Worm (Caenorhabditis elegans) whole organism, L4 larva: ENCODE data around the gene T23B12.5.
A peak's percentile ranks its signal among the peaks of the same experiment; 100 is the strongest.

Experiments
- F10B5.3 ChIP-seq: sonication (generic microtip); optimal IDR thresholded peaks from 2 replicates; lab custom pipeline; 2016; ENCODE audit warnings: mild to moderate bottlenecking, missing genetic modification characterization, missing compliant biosample characterization
- F26F4.8 ChIP-seq: fragments of 200-800 bp; sonication (Bioruptor generic); conservative IDR thresholded peaks from 2 replicates; pipeline ENCODE4 v1.3.6; 2022; ENCODE audit warnings: missing genetic modification characterization, missing compliant biosample characterization
- F49E8.2 ChIP-seq: sonication (generic microtip); optimal IDR thresholded peaks from 2 replicates; lab custom pipeline; 2016; ENCODE audit warnings: missing compliant biosample characterization, mild to moderate bottlenecking, missing genetic modification characterization, borderline replicate concordance
- T26A8.4 ChIP-seq: fragments of 200-800 bp; sonication (Bioruptor generic); IDR thresholded peaks from 2 replicates; pipeline ENCODE4 v1.3.6; 2022; ENCODE audit warnings: missing genetic modification characterization, missing compliant biosample characterization
- Y105C5A.15 ChIP-seq: fragments of 200-800 bp; sonication (Bioruptor generic); IDR thresholded peaks from 2 replicates; pipeline ENCODE4 v1.3.6; 2022; ENCODE audit warnings: missing genetic modification characterization, missing compliant biosample characterization
- Y5F2A.4 ChIP-seq: fragments of 200-800 bp; sonication (Bioruptor generic); optimal IDR thresholded peaks from 2 replicates; lab custom pipeline; 2018; ENCODE audit warnings: mild to moderate bottlenecking, missing genetic modification characterization, missing compliant biosample characterization
- Y75B8A.6 ChIP-seq: fragments of 200-800 bp; sonication (Bioruptor generic); IDR thresholded peaks from 2 replicates; pipeline ENCODE4 v1.3.6; 2022; ENCODE audit warnings: missing genetic modification reagents, missing genetic modification characterization, missing compliant biosample characterization
- ZK337.2 ChIP-seq: fragments of 200-800 bp; sonication (Bioruptor generic); IDR thresholded peaks from 2 replicates; pipeline ENCODE4 v1.3.6; 2022; ENCODE audit warnings: missing genetic modification reagents, missing genetic modification characterization, missing compliant biosample characterization
- ZK546.5 ChIP-seq, 2 experiments: sonication (generic microtip); optimal IDR thresholded peaks; 2 replicates each; lab custom pipeline; 2017; ENCODE audit warnings: missing biosample characterization in 2 of 2, missing genetic modification characterization in 2 of 2
- ama-1 ChIP-seq: fragments of 150-350 bp; optimal IDR thresholded peaks from 2 replicates; lab custom pipeline; 2014; ENCODE audit warnings: inconsistent platforms, mixed read lengths
- ceh-28 ChIP-seq: fragments of 150-350 bp; optimal IDR thresholded peaks from 2 replicates; lab custom pipeline; 2014; ENCODE audit warnings: missing biosample characterization, missing genetic modification reagents, missing genetic modification characterization
- ceh-32 ChIP-seq: sonication (generic microtip); optimal IDR thresholded peaks from 2 replicates; lab custom pipeline; 2016; ENCODE audit warnings: mild to moderate bottlenecking, missing genetic modification characterization, missing compliant biosample characterization; ENCODE audit not compliant: poor library complexity
- ceh-82 ChIP-seq: sonication (generic microtip); optimal IDR thresholded peaks from 2 replicates; lab custom pipeline; 2017; ENCODE audit warnings: missing biosample characterization, missing genetic modification characterization
- daf-12 ChIP-seq: fragments of 150-350 bp; optimal IDR thresholded peaks from 2 replicates; lab custom pipeline; 2014; ENCODE audit warnings: missing biosample characterization, missing genetic modification reagents, missing genetic modification characterization
- daf-19 ChIP-seq: fragments of 200-800 bp; sonication (Bioruptor generic); conservative IDR thresholded peaks from 2 replicates; pipeline ENCODE4 v1.3.6; 2022; ENCODE audit warnings: missing genetic modification characterization, missing compliant biosample characterization
- dmd-6 ChIP-seq: fragments of 200-800 bp; sonication (Bioruptor generic); IDR thresholded peaks from 2 replicates; pipeline ENCODE4 v1.3.6; 2022; ENCODE audit warnings: missing genetic modification reagents, missing genetic modification characterization, missing compliant biosample characterization
- dmd-9 ChIP-seq: fragments of 200-800 bp; sonication (Bioruptor generic); IDR thresholded peaks from 2 replicates; pipeline ENCODE4 v1.3.6; 2022; ENCODE audit warnings: missing genetic modification reagents, missing genetic modification characterization, missing compliant biosample characterization
- dpl-1 ChIP-seq: fragments of 150-350 bp; optimal IDR thresholded peaks from 2 replicates; lab custom pipeline; 2014; ENCODE audit warnings: missing biosample characterization, missing genetic modification reagents, missing genetic modification characterization
- egl-43 ChIP-seq: fragments of 200-800 bp; sonication (Bioruptor generic); IDR thresholded peaks from 2 replicates; pipeline ENCODE4 v1.3.6; 2022; ENCODE audit warnings: missing genetic modification reagents, missing genetic modification characterization, missing compliant biosample characterization
- hif-1 ChIP-seq, 2 experiments: sonication (generic microtip); optimal IDR thresholded peaks; 2 replicates each; lab custom pipeline; 2016 to 2017; ENCODE audit warnings: missing compliant biosample characterization in 2 of 2, missing genetic modification characterization in 2 of 2, missing genetic modification reagents in 2 of 2, missing genotype in 2 of 2, mild to moderate bottlenecking in 1 of 2
- lim-7 ChIP-seq: fragments of 200-800 bp; sonication (Bioruptor generic); IDR thresholded peaks from 2 replicates; pipeline ENCODE4 v1.3.6; 2022; ENCODE audit warnings: missing genetic modification characterization, missing compliant biosample characterization
- lin-1 ChIP-seq: fragments of 200-800 bp; sonication (Bioruptor generic); IDR thresholded peaks from 2 replicates; pipeline ENCODE4 v1.3.6; 2022; ENCODE audit warnings: missing genetic modification reagents, missing genetic modification characterization, missing compliant biosample characterization
- lin-29 ChIP-seq: fragments of 200-800 bp; sonication (Bioruptor generic); IDR thresholded peaks from 2 replicates; pipeline ENCODE4 v1.3.6; 2022; ENCODE audit warnings: missing genetic modification reagents, missing genetic modification characterization, missing compliant biosample characterization
- lin-39 ChIP-seq: fragments of 150-350 bp; optimal IDR thresholded peaks from 2 replicates; lab custom pipeline; 2014; ENCODE audit warnings: missing biosample characterization, missing genetic modification reagents, missing genetic modification characterization
- lir-3 ChIP-seq: sonication (generic microtip); optimal IDR thresholded peaks from 2 replicates; lab custom pipeline; 2016; ENCODE audit warnings: mild to moderate bottlenecking, missing genetic modification characterization, missing compliant biosample characterization
- lsy-2 ChIP-seq, 2 experiments: fragments of 150-350 bp in 1 of 2; sonication (generic microtip) in 1 of 2; optimal IDR thresholded peaks; 2 replicates each; lab custom pipeline; 2014 to 2017; ENCODE audit warnings: missing biosample characterization in 2 of 2, missing genetic modification characterization in 2 of 2
- madf-5 ChIP-seq, 2 experiments: fragments of 200-800 bp; sonication (Bioruptor generic); IDR thresholded peaks; 2 replicates each; pipeline ENCODE4 v1.3.6; 2022; ENCODE audit warnings: missing compliant biosample characterization in 2 of 2, missing genetic modification characterization in 2 of 2
- mdl-1 ChIP-seq, 2 experiments: fragments of 150-350 bp in 1 of 2; sonication (generic microtip) in 1 of 2; optimal IDR thresholded peaks; 2 replicates each; lab custom pipeline; 2014 to 2017; ENCODE audit warnings: missing biosample characterization in 2 of 2, missing genetic modification characterization in 2 of 2
- mdt-29 ChIP-seq: fragments of 200-800 bp; sonication (Bioruptor generic); IDR thresholded peaks from 2 replicates; pipeline ENCODE4 v1.3.6; 2022; ENCODE audit warnings: missing genetic modification reagents, missing genetic modification characterization, missing compliant biosample characterization
- mep-1 ChIP-seq: fragments of 150-350 bp; sonication (generic microtip); optimal IDR thresholded peaks from 3 replicates; lab custom pipeline; 2014; ENCODE audit warnings: missing biosample characterization, missing genetic modification characterization
- mxl-2 ChIP-seq: fragments of 200-800 bp; sonication (Bioruptor generic); conservative IDR thresholded peaks from 2 replicates; pipeline ENCODE4 v1.3.6; 2022; ENCODE audit warnings: missing genetic modification reagents, missing genetic modification characterization, missing compliant biosample characterization
- nhr-102 ChIP-seq: sonication (generic microtip); optimal IDR thresholded peaks from 2 replicates; lab custom pipeline; 2016; ENCODE audit warnings: mild to moderate bottlenecking, missing genetic modification characterization, moderate library complexity, missing compliant biosample characterization
- nhr-11 ChIP-seq: fragments of 150-350 bp; optimal IDR thresholded peaks from 2 replicates; lab custom pipeline; 2014; ENCODE audit warnings: missing biosample characterization, missing genetic modification characterization
- nhr-111 ChIP-seq: fragments of 200-800 bp; sonication (Bioruptor generic); optimal IDR thresholded peaks from 2 replicates; lab custom pipeline; 2018; ENCODE audit warnings: mild to moderate bottlenecking, missing genetic modification characterization, missing compliant biosample characterization
- nhr-25 ChIP-seq: sonication (generic microtip); optimal IDR thresholded peaks from 2 replicates; lab custom pipeline; 2017; ENCODE audit warnings: missing genetic modification characterization, mild to moderate bottlenecking, missing compliant biosample characterization, antibody characterized with exemption, moderate library complexity, borderline replicate concordance; ENCODE audit not compliant: insufficient read depth
- nhr-41 ChIP-seq: fragments of 200-800 bp; sonication (Bioruptor generic); IDR thresholded peaks from 2 replicates; pipeline ENCODE4 v1.3.6; 2022; ENCODE audit warnings: missing genetic modification reagents, missing genetic modification characterization, missing compliant biosample characterization
- nhr-48 ChIP-seq: sonication (generic microtip); optimal IDR thresholded peaks from 2 replicates; lab custom pipeline; 2016; ENCODE audit warnings: mild to moderate bottlenecking, missing genetic modification characterization, missing compliant biosample characterization
- nhr-77 ChIP-seq: fragments of 150-350 bp; optimal IDR thresholded peaks from 2 replicates; lab custom pipeline; 2014; ENCODE audit warnings: missing biosample characterization, missing genetic modification characterization
- pha-4 ChIP-seq, 2 experiments: fragments of 150-350 bp in 1 of 2; fragments of 200-800 bp in 1 of 2; sonication (Bioruptor generic) in 1 of 2; IDR thresholded peaks in 1 of 2; optimal IDR thresholded peaks in 1 of 2; 2 replicates each; pipeline versions ENCODE4 v1.3.6 to Lab custom; 2014 to 2022; ENCODE audit warnings: missing genetic modification characterization in 2 of 2, missing genetic modification reagents in 2 of 2, missing biosample characterization in 1 of 2, missing compliant biosample characterization in 1 of 2
- php-3 ChIP-seq: fragments of 200-800 bp; sonication (Bioruptor generic); IDR thresholded peaks from 2 replicates; pipeline ENCODE4 v1.3.6; 2022; ENCODE audit warnings: missing genetic modification reagents, missing genetic modification characterization, missing compliant biosample characterization
- rbr-2 ChIP-seq: sonication (generic microtip); optimal IDR thresholded peaks from 2 replicates; lab custom pipeline; 2016; ENCODE audit warnings: missing genotype, missing genetic modification characterization, missing compliant biosample characterization
- saeg-2 ChIP-seq: fragments of 200-800 bp; sonication (Bioruptor generic); IDR thresholded peaks from 2 replicates; pipeline ENCODE4 v1.3.6; 2022; ENCODE audit warnings: missing genetic modification reagents, missing genetic modification characterization, missing compliant biosample characterization
- set-16 ChIP-seq: fragments of 200-800 bp; sonication (Bioruptor generic); IDR thresholded peaks from 2 replicates; pipeline ENCODE4 v1.3.6; 2022; ENCODE audit warnings: missing genetic modification reagents, missing genetic modification characterization, missing compliant biosample characterization
- skn-1 ChIP-seq: fragments of 150-350 bp; optimal IDR thresholded peaks from 2 replicates; lab custom pipeline; 2014; ENCODE audit warnings: missing biosample characterization, missing genetic modification characterization
- spr-1 ChIP-seq: sonication (generic microtip); optimal IDR thresholded peaks from 2 replicates; lab custom pipeline; 2016; ENCODE audit warnings: mild to moderate bottlenecking, missing genetic modification characterization, missing compliant biosample characterization
- tag-97 ChIP-seq: fragments of 200-800 bp; sonication (Bioruptor generic); IDR thresholded peaks from 2 replicates; pipeline ENCODE4 v1.3.6; 2022; ENCODE audit warnings: missing genetic modification characterization, missing compliant biosample characterization
- tra-1 ChIP-seq: fragments of 200-800 bp; sonication (Bioruptor generic); IDR thresholded peaks from 2 replicates; pipeline ENCODE4 v1.3.6; 2022; ENCODE audit warnings: missing genetic modification reagents, missing genetic modification characterization, missing compliant biosample characterization
- unc-62 ChIP-seq, 3 experiments: fragments of 150-350 bp in 1 of 3; sonication (generic microtip); optimal IDR thresholded peaks in 2 of 3; peaks in 1 of 3; 1 replicate in 1 of 3; 2 replicates in 2 of 3; lab custom pipeline; 2014 to 2017; ENCODE audit warnings: missing biosample characterization in 3 of 3, missing genetic modification characterization in 3 of 3, missing genetic modification reagents in 3 of 3, missing genotype in 1 of 3
- zip-2 ChIP-seq: fragments of 150-350 bp; optimal IDR thresholded peaks from 2 replicates; lab custom pipeline; 2014; ENCODE audit warnings: missing biosample characterization, missing genetic modification characterization
- ztf-11 ChIP-seq: fragments of 150-350 bp; optimal IDR thresholded peaks from 2 replicates; lab custom pipeline; 2014; ENCODE audit warnings: missing biosample characterization, missing genetic modification characterization
- ztf-7 ChIP-seq: fragments of 150-350 bp; optimal IDR thresholded peaks from 2 replicates; lab custom pipeline; 2014; ENCODE audit warnings: missing biosample characterization, missing genetic modification characterization

Gene T23B12.5

DNA sequence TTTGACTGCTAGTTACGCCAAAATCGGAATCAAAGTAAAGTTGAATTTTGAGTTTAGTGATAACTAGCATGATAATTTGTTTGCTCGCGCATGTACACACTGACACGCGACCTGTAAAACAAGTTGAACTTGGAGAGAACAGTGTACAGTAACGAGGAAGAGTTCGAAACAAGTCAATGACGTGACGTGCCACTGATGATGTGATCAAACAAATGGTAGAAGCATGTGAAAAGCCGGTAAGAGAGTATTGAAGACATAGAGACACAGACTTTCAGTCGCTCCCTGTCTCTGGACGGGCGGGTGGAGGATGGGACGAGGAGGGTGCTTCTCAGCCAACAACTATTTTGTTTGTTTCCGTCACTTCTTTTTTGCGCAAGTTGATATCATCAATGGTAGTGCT lies 44.7 kb downstream of the T23B12.5 start:
- no peak for TF ChIP-seq Y105C5A.15 (GFP tag; lab: Robert Waterston, UW)
- no peak for TF ChIP-seq ama-1 (lab: Kevin White, UChicago)
- TF ChIP-seq F49E8.2 (tag; lab: Kevin White, UChicago): no peak
- TF ChIP-seq lir-3: no peak
- no peak for TF ChIP-seq T26A8.4 (GFP tag; lab: Robert Waterston, UW)
- TF ChIP-seq ztf-11 (tag; lab: Kevin White, UChicago): no peak
- TF ChIP-seq dmd-6 (GFP tag; lab: Robert Waterston, UW): peak; percentile 60
- no peak for TF ChIP-seq F10B5.3 (tag; lab: Kevin White, UChicago)
- TF ChIP-seq lin-39: no peak
- TF ChIP-seq daf-12 (tag; lab: Kevin White, UChicago): no peak
- no peak for TF ChIP-seq nhr-111 (GFP tag; lab: Kevin White, UChicago)
- TF ChIP-seq nhr-25 (tag; lab: Kevin White, UChicago): no peak
- TF ChIP-seq F26F4.8 (GFP tag; lab: Robert Waterston, UW): no peak
- no peak for TF ChIP-seq nhr-102 (tag; lab: Kevin White, UChicago)
- no peak for TF ChIP-seq unc-62 (GFP tag; optimal IDR thresholded peaks at IDR 0.05 in 1 of 2; lab: Kevin White, UChicago)
- TF ChIP-seq unc-62 (tag; optimal IDR thresholded peaks at IDR 0.05; lab: Kevin White, UChicago): no peak
- TF ChIP-seq mdl-1 (tag; optimal IDR thresholded peaks at IDR 0.05; lab: Kevin White, UChicago): peak in 1 of 2 experiments; percentile 64
- no peak for TF ChIP-seq Y75B8A.6
- no peak for TF ChIP-seq lin-29
- no peak for TF ChIP-seq dmd-9 (GFP tag; lab: Robert Waterston, UW)
- TF ChIP-seq dpl-1 (GFP tag; lab: Kevin White, UChicago): no peak
- TF ChIP-seq mep-1 (tag; lab: Kevin White, UChicago): no peak
- TF ChIP-seq saeg-2: no peak
- no peak for TF ChIP-seq egl-43 (GFP tag; lab: Robert Waterston, UW)
- TF ChIP-seq ceh-32 (tag; lab: Kevin White, UChicago): no peak
- no peak for TF ChIP-seq set-16
- no peak for TF ChIP-seq mdt-29 (GFP tag; lab: Robert Waterston, UW)
- 0 out of 2 replicates have a peak, but pooled peaks have one; percentile 47 for TF ChIP-seq tra-1 (GFP tag; lab: Robert Waterston, UW)
- TF ChIP-seq nhr-77 (tag; lab: Kevin White, UChicago): no peak
- TF ChIP-seq nhr-41 (GFP tag; lab: Robert Waterston, UW): no peak
- TF ChIP-seq ceh-28 (tag; lab: Kevin White, UChicago): no peak
- no peak for TF ChIP-seq tag-97 (GFP tag; lab: Robert Waterston, UW)
- no peak for TF ChIP-seq php-3 (GFP tag; lab: Robert Waterston, UW)
- TF ChIP-seq skn-1 (tag; lab: Kevin White, UChicago): no peak
- TF ChIP-seq lin-1 (GFP tag; lab: Robert Waterston, UW): 0 out of 2 replicates have a peak, but pooled peaks have one; percentile 43
- TF ChIP-seq ztf-7 (tag; lab: Kevin White, UChicago): no peak
- no peak for TF ChIP-seq Y5F2A.4
- no peak for TF ChIP-seq mxl-2
- no peak for TF ChIP-seq ZK546.5 (tag; optimal IDR thresholded peaks at IDR 0.05; lab: Kevin White, UChicago)
- TF ChIP-seq ceh-82: no peak
- TF ChIP-seq hif-1 (tag; optimal IDR thresholded peaks at IDR 0.05; lab: Kevin White, UChicago): peak in 1 of 2 experiments; percentile 35
- TF ChIP-seq lim-7: no peak
- TF ChIP-seq nhr-11 (tag; lab: Kevin White, UChicago): no peak
- no peak for TF ChIP-seq ZK337.2 (GFP tag; lab: Robert Waterston, UW)
- no peak for TF ChIP-seq daf-19 (GFP tag; lab: Robert Waterston, UW)
- TF ChIP-seq nhr-48 (tag; lab: Kevin White, UChicago): no peak
- TF ChIP-seq rbr-2: no peak
- no peak for TF ChIP-seq madf-5 (GFP tag; IDR thresholded peaks at IDR 0.05; lab: Robert Waterston, UW)
- no peak for TF ChIP-seq pha-4 (GFP tag; IDR thresholded peaks at IDR 0.05; lab: Robert Waterston, UW)
- no peak for TF ChIP-seq pha-4 (tag; optimal IDR thresholded peaks at IDR 0.05; lab: Kevin White, UChicago)
- TF ChIP-seq lsy-2 (tag; optimal IDR thresholded peaks at IDR 0.05; lab: Kevin White, UChicago): no peak
- TF ChIP-seq spr-1: no peak
- no peak for TF ChIP-seq zip-2
